Fruit fly (Drosophila melanogaster) whole organism, embryonic: ENCODE data around the gene TTLL15.

Source experiments
- C15 ChIP-seq: fragments of 200-800 bp; sonication (Bioruptor generic); IDR thresholded peaks from 3 replicates; pipeline ENCODE4 v1.3.6; 2022; ENCODE audit warnings: missing biosample characterization, missing genetic modification characterization
- CG10147 ChIP-seq: fragments of 200-800 bp; sonication (Bioruptor generic); optimal IDR thresholded peaks from 2 replicates; lab custom pipeline; 2019; ENCODE audit warnings: missing biosample characterization, mild to moderate bottlenecking, missing genetic modification characterization, moderate library complexity
- CG10209 ChIP-seq: fragments of 200-800 bp; sonication (Bioruptor generic); optimal IDR thresholded peaks from 3 replicates; lab custom pipeline; 2017; ENCODE audit warnings: missing biosample characterization, mild to moderate bottlenecking, missing genetic modification characterization, missing genetic modification reagents
- CG10321 ChIP-seq: fragments of 200-800 bp; sonication (Bioruptor generic); IDR thresholded peaks from 2 replicates; pipeline ENCODE4 v1.3.6; 2022; ENCODE audit warnings: missing biosample characterization, missing genetic modification characterization
- CG10543 ChIP-seq: fragments of 200-800 bp; sonication (Bioruptor generic); optimal IDR thresholded peaks from 3 replicates; lab custom pipeline; 2017; ENCODE audit warnings: missing biosample characterization, mild to moderate bottlenecking, missing genetic modification characterization, moderate library complexity
- CG11456 ChIP-seq: fragments of 200-800 bp; sonication (Bioruptor generic); IDR thresholded peaks from 3 replicates; pipeline ENCODE4 v1.3.6; 2022; ENCODE audit warnings: missing biosample characterization, missing genetic modification characterization
- CG13123 ChIP-seq: fragments of 200-800 bp; sonication (Bioruptor generic); optimal IDR thresholded peaks from 2 replicates; lab custom pipeline; 2016; ENCODE audit warnings: missing biosample characterization, missing genetic modification characterization
- CG15269 ChIP-seq: fragments of 200-800 bp; sonication (Bioruptor generic); optimal IDR thresholded peaks from 2 replicates; lab custom pipeline; 2018; ENCODE audit warnings: missing biosample characterization, mild to moderate bottlenecking, missing genetic modification characterization, moderate library complexity
- CG1529 ChIP-seq: fragments of 200-800 bp; sonication (Bioruptor generic); optimal IDR thresholded peaks from 3 replicates; lab custom pipeline; 2018; ENCODE audit warnings: missing biosample characterization, missing genetic modification characterization
- CG17186 ChIP-seq: fragments of 200-800 bp; sonication (Bioruptor generic); optimal IDR thresholded peaks from 3 replicates; lab custom pipeline; 2017; ENCODE audit warnings: missing biosample characterization, missing genetic modification reagents, missing genetic modification characterization
- CG17912 ChIP-seq: fragments of 200-800 bp; sonication (Bioruptor generic); optimal IDR thresholded peaks from 2 replicates; lab custom pipeline; 2018; ENCODE audit warnings: missing biosample characterization, mild to moderate bottlenecking, missing genetic modification characterization
- CG1792 ChIP-seq: fragments of 200-800 bp; sonication (Bioruptor generic); optimal IDR thresholded peaks from 2 replicates; lab custom pipeline; 2016; ENCODE audit warnings: missing biosample characterization, missing genetic modification characterization
- CG18764 ChIP-seq: fragments of 200-800 bp; sonication (Bioruptor generic); optimal IDR thresholded peaks from 3 replicates; lab custom pipeline; 2016; ENCODE audit warnings: missing biosample characterization, missing genetic modification characterization
- CG2129 ChIP-seq: fragments of 200-800 bp; sonication (Bioruptor generic); IDR thresholded peaks from 2 replicates; pipeline ENCODE4 v1.3.6; 2022; ENCODE audit warnings: missing biosample characterization, missing genetic modification characterization; ENCODE audit not compliant: partially characterized antibody
- CG2199 ChIP-seq: fragments of 200-800 bp; sonication (Bioruptor generic); IDR thresholded peaks from 3 replicates; pipeline ENCODE4 v1.3.6; 2022; ENCODE audit warnings: missing biosample characterization, missing genetic modification characterization
- CG3726 ChIP-seq: fragments of 200-800 bp; sonication (Bioruptor generic); IDR thresholded peaks from 3 replicates; pipeline ENCODE4, ENCODE4 v1.3.6; 2022; ENCODE audit warnings: missing biosample characterization, missing genetic modification characterization
- CG43689 ChIP-seq: fragments of 200-800 bp; sonication (Bioruptor generic); IDR thresholded peaks from 2 replicates; pipeline ENCODE4 v1.3.6; 2022; ENCODE audit warnings: missing biosample characterization, missing genetic modification characterization
- CG4424 ChIP-seq: fragments of 200-800 bp; sonication (Bioruptor generic); optimal IDR thresholded peaks from 3 replicates; lab custom pipeline; 2016; ENCODE audit warnings: missing biosample characterization, missing genetic modification characterization
- CG6175 ChIP-seq: fragments of 200-800 bp; sonication (Bioruptor generic); IDR thresholded peaks from 3 replicates; pipeline ENCODE4 v1.3.6; 2022; ENCODE audit warnings: missing biosample characterization, missing genetic modification characterization
- CG7372 ChIP-seq: fragments of 200-800 bp; sonication (Bioruptor generic); IDR thresholded peaks from 2 replicates; pipeline ENCODE4 v1.3.6; 2022; ENCODE audit warnings: missing biosample characterization, missing genetic modification characterization
- CG7839 ChIP-seq: fragments of 200-800 bp; sonication (Bioruptor generic); optimal IDR thresholded peaks from 3 replicates; lab custom pipeline; 2018; ENCODE audit warnings: missing biosample characterization, mild to moderate bottlenecking, missing genetic modification characterization, moderate library complexity
- D19A ChIP-seq: fragments of 200-800 bp; optimal IDR thresholded peaks from 3 replicates; lab custom pipeline; 2019; ENCODE audit warnings: missing biosample characterization, mild to moderate bottlenecking, missing genetic modification characterization, moderate library complexity
- Dbx ChIP-seq: fragments of 200-800 bp; sonication (Bioruptor generic); IDR thresholded peaks from 3 replicates; pipeline ENCODE4 v1.3.6; 2022; ENCODE audit warnings: missing biosample characterization, missing genetic modification characterization
- Deaf1 ChIP-seq: fragments of 200-800 bp; optimal IDR thresholded peaks from 3 replicates; lab custom pipeline; 2019; ENCODE audit warnings: missing biosample characterization, mild to moderate bottlenecking, missing genetic modification characterization, moderate library complexity
- Doc3 ChIP-seq: fragments of 200-800 bp; sonication (Bioruptor generic); IDR thresholded peaks from 3 replicates; pipeline ENCODE4 v1.3.6; 2022; ENCODE audit warnings: missing biosample characterization, missing genetic modification characterization; ENCODE audit not compliant: partially characterized antibody
- Eip74EF ChIP-seq, 2 experiments: fragments of 200-800 bp in 1 of 2; fragments of >200 bp in 1 of 2; sonication (Bioruptor generic) in 1 of 2; optimal IDR thresholded peaks; 2 replicates each; lab custom pipeline; 2017 to 2019; ENCODE audit warnings: missing biosample characterization in 2 of 2, missing genetic modification characterization in 2 of 2, mild to moderate bottlenecking in 1 of 2, moderate library complexity in 1 of 2
- Ets65A ChIP-seq: fragments of 200-800 bp; sonication (Bioruptor generic); peaks from one replicate; lab custom pipeline; 2016; ENCODE audit warnings: missing biosample characterization, missing genetic modification characterization
- H15 ChIP-seq: fragments of 200-800 bp; sonication (Bioruptor generic); IDR thresholded peaks from 3 replicates; pipeline ENCODE4 v1.3.6; 2022; ENCODE audit warnings: missing biosample characterization, missing genetic modification characterization
- Hmr ChIP-seq: fragments of 200-800 bp; sonication (Bioruptor generic); optimal IDR thresholded peaks from 3 replicates; lab custom pipeline; 2017; ENCODE audit warnings: mild to moderate bottlenecking, missing biosample characterization, missing genetic modification reagents, missing genetic modification characterization
- Hr39 ChIP-seq: fragments of >200 bp; optimal IDR thresholded peaks from 2 replicates; lab custom pipeline; 2017
- MESR4 ChIP-seq: fragments of 200-800 bp; sonication (Bioruptor generic); optimal IDR thresholded peaks from 2 replicates; lab custom pipeline; 2018; ENCODE audit warnings: missing biosample characterization, mild to moderate bottlenecking, missing genetic modification characterization, moderate library complexity
- PHDP ChIP-seq: fragments of 200-800 bp; sonication (Bioruptor generic); optimal IDR thresholded peaks from 3 replicates; lab custom pipeline; 2018; ENCODE audit warnings: missing biosample characterization, mild to moderate bottlenecking, missing genetic modification characterization, moderate library complexity
- al ChIP-seq: fragments of 200-800 bp; sonication (Bioruptor generic); IDR thresholded peaks from 2 replicates; pipeline ENCODE4 v1.3.6; 2022; ENCODE audit warnings: missing biosample characterization, missing genetic modification characterization
- chif ChIP-seq, 2 experiments: fragments of 200-800 bp; sonication (Bioruptor generic); optimal IDR thresholded peaks; 3 replicates each; lab custom pipeline; 2016; ENCODE audit warnings: missing biosample characterization in 2 of 2, missing genetic modification characterization in 2 of 2
- chinmo ChIP-seq: fragments of 200-800 bp; sonication (Bioruptor generic); IDR thresholded peaks from 4 replicates; pipeline ENCODE4 v1.3.6; 2022; ENCODE audit warnings: missing biosample characterization, missing genetic modification characterization; ENCODE audit not compliant: partially characterized antibody
- chm ChIP-seq: fragments of 200-800 bp; sonication (Bioruptor generic); IDR thresholded peaks from 2 replicates; pipeline ENCODE4 v1.3.6; 2022; ENCODE audit warnings: missing biosample characterization, missing genetic modification characterization
- ci ChIP-seq: fragments of 200-800 bp; sonication (Bioruptor generic); IDR thresholded peaks from 3 replicates; pipeline ENCODE4 v1.3.6; 2022; ENCODE audit warnings: missing biosample characterization, missing genetic modification characterization
- esg ChIP-seq: fragments of 200-800 bp; sonication (Bioruptor generic); conservative IDR thresholded peaks from 2 replicates; pipeline ENCODE4 v1.3.6; 2022; ENCODE audit warnings: missing biosample characterization, missing genetic modification characterization
- ewg ChIP-seq: fragments of 200-800 bp; sonication (Bioruptor generic); optimal IDR thresholded peaks from 3 replicates; lab custom pipeline; 2017; ENCODE audit warnings: mild to moderate bottlenecking, missing biosample characterization, missing genetic modification reagents, missing genetic modification characterization
- fd96Cb ChIP-seq: fragments of 200-800 bp; sonication (Bioruptor generic); optimal IDR thresholded peaks from 2 replicates; lab custom pipeline; 2018; ENCODE audit warnings: missing biosample characterization, mild to moderate bottlenecking, missing genetic modification characterization, moderate library complexity
- fru ChIP-seq: fragments of >200 bp; optimal IDR thresholded peaks from 2 replicates; lab custom pipeline; 2017
- maf-S ChIP-seq: fragments of 200-800 bp; sonication (Bioruptor generic); optimal IDR thresholded peaks from 2 replicates; lab custom pipeline; 2016; ENCODE audit warnings: missing biosample characterization, missing genetic modification characterization
- pan ChIP-seq, 4 experiments: fragments of >200 bp in 3 of 4; fragments of 200-800 bp in 1 of 4; sonication (Bioruptor generic) in 1 of 4; optimal IDR thresholded peaks in 3 of 4; IDR thresholded peaks in 1 of 4; 2 replicates each; pipeline versions ENCODE4 v1.3.6 to Lab custom; 2017 to 2022; ENCODE audit warnings: missing biosample characterization in 2 of 4, missing genetic modification characterization in 2 of 4, mixed read lengths in 1 of 4
- pros ChIP-seq: fragments of 200-800 bp; sonication (Bioruptor generic); optimal IDR thresholded peaks from 3 replicates; lab custom pipeline; 2019; ENCODE audit warnings: missing biosample characterization, mild to moderate bottlenecking, missing genetic modification characterization, moderate library complexity
- ro ChIP-seq: fragments of 200-800 bp; sonication (Bioruptor generic); IDR thresholded peaks from 2 replicates; pipeline ENCODE4 v1.3.6; 2022; ENCODE audit warnings: missing biosample characterization, missing genetic modification characterization
- sd ChIP-seq: fragments of 200-800 bp; sonication (Bioruptor generic); optimal IDR thresholded peaks from 3 replicates; lab custom pipeline; 2018; ENCODE audit warnings: missing biosample characterization, mild to moderate bottlenecking, missing genetic modification characterization, moderate library complexity
- shn ChIP-seq: fragments of 200-800 bp; sonication (Bioruptor generic); optimal IDR thresholded peaks from 3 replicates; lab custom pipeline; 2016; ENCODE audit warnings: missing biosample characterization, missing genetic modification characterization
- so ChIP-seq: fragments of 200-800 bp; sonication (Bioruptor generic); IDR thresholded peaks from 3 replicates; pipeline ENCODE4 v1.3.6; 2022; ENCODE audit warnings: missing biosample characterization, missing genetic modification characterization
- sr ChIP-seq: fragments of 200-800 bp; sonication (Bioruptor generic); IDR thresholded peaks from 3 replicates; pipeline ENCODE4 v1.3.6; 2022; ENCODE audit warnings: missing biosample characterization, missing genetic modification characterization
- zfh1 ChIP-seq: fragments of 200-800 bp; sonication (Bioruptor generic); IDR thresholded peaks from 3 replicates; pipeline ENCODE4 v1.3.6; 2022; ENCODE audit warnings: missing biosample characterization, missing genetic modification characterization

Gene TTLL15

DNA sequence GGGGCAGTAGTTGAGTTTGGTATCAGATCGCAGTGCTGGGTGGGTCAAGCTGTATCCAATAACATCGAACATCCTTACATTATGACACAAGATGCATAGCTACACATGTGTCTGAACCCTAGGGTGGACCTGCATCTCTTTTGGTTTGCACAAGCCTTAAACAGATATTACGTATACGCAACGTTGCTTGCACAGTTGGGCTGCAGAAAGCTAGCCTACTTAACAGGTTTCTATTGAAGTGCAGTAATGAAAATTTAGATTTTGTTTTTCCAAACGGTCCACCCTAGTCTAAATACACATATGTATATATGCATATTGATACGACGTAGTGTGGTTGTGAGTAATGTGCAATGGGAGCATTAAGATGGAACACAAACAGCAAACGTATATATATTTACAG is 39.8 kb upstream of the TTLL15 start (continued):
- no peak for TF ChIP-seq Doc3 (GFP tag; lab: Robert Waterston, UW)
- peak; percentile 45 for TF ChIP-seq PHDP
- no peak for TF ChIP-seq CG17186 (GFP tag; lab: Kevin White, UChicago)
- TF ChIP-seq CG4424: no peak
- no peak for TF ChIP-seq CG6175 (GFP tag; lab: Robert Waterston, UW)
- no peak for TF ChIP-seq CG13123 (GFP tag; lab: Kevin White, UChicago)
- peak; percentile 35; the same call in 1 of the 2 replicates for TF ChIP-seq CG7372 (GFP tag; lab: Robert Waterston, UW)
- TF ChIP-seq chif (GFP tag; optimal IDR thresholded peaks at IDR 0.05; lab: Kevin White, UChicago): no peak
- TF ChIP-seq pros (GFP tag; lab: Kevin White, UChicago): no peak
- TF ChIP-seq zfh1: no peak
- TF ChIP-seq Dbx (GFP tag; lab: Robert Waterston, UW): no peak
- no peak for TF ChIP-seq fd96Cb (tag; lab: Kevin White, UChicago)
- no peak for TF ChIP-seq CG10321 (GFP tag; lab: Robert Waterston, UW)
- TF ChIP-seq pan (optimal IDR thresholded peaks at IDR 0.05; lab: Kevin White, UChicago): no peak
- TF ChIP-seq pan (GFP tag; optimal IDR thresholded peaks at IDR 0.05 in 1 of 2, IDR thresholded peaks at IDR 0.05 in 1 of 2): peak in 1 of 2 experiments; percentile 16

DNA sequence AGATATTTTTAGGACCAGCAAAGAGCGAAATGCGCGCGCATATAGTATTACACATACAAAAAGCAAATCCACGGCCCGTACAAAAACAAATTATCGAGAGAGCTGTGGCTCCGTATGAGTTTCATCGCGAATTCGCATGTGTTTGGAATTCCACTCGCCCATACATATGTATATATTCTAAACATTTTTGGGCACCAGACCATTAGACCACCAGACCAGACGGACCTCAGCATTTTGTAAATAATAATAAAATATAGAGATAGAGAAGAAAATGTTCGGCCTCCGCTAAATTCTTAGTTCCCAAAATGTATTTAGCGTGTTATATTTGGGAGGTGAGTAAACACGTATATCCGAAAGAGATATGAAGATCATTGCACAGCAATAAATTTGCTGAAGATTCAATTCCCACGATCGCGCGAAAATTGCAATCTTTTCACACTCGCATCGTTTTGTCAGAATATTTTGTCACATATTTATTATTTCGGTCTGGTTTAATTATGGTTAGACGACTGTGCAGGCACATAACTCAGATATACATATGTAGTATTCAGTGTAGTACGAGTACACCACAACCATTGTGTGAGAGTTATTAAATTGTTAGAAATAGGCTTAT is 38.9 kb upstream of the TTLL15 start:
- TF ChIP-seq ci (GFP tag; lab: Robert Waterston, UW): no peak
- TF ChIP-seq CG11456: no peak
- no peak for TF ChIP-seq maf-S (GFP tag; lab: Kevin White, UChicago)
- TF ChIP-seq CG10147 (GFP tag; lab: Kevin White, UChicago): no peak
- TF ChIP-seq Ets65A (GFP tag; lab: Kevin White, UChicago): peak; percentile 86
- no peak for TF ChIP-seq chm (GFP tag; lab: Robert Waterston, UW)
- 0 out of 2 replicates have a peak, but pooled peaks have one; percentile 16 for TF ChIP-seq al (GFP tag; lab: Robert Waterston, UW)
- TF ChIP-seq CG18764: no peak
- TF ChIP-seq H15 (GFP tag; lab: Robert Waterston, UW): no peak
- TF ChIP-seq CG43689 (GFP tag; lab: Robert Waterston, UW): no peak
- no peak for TF ChIP-seq ro (GFP tag; lab: Robert Waterston, UW)
- TF ChIP-seq CG7839 (tag; lab: Kevin White, UChicago): no peak
- TF ChIP-seq sr (GFP tag; lab: Robert Waterston, UW): no peak
- TF ChIP-seq CG17912: no peak
- 0 out of 3 replicates have a peak, but pooled peaks have one; percentile 35 for TF ChIP-seq so (GFP tag; lab: Robert Waterston, UW)
- TF ChIP-seq shn (GFP tag; lab: Kevin White, UChicago): no peak
- no peak for TF ChIP-seq CG2129 (GFP tag; lab: Robert Waterston, UW)
- TF ChIP-seq CG1792: no peak
- TF ChIP-seq Eip74EF (GFP tag; optimal IDR thresholded peaks at IDR 0.05; lab: Kevin White, UChicago): no peak
- no peak for TF ChIP-seq Hmr (GFP tag; lab: Kevin White, UChicago)
- no peak for TF ChIP-seq fru (lab: Kevin White, UChicago)
- TF ChIP-seq MESR4 (GFP tag; lab: Kevin White, UChicago): no peak
- peak; percentile 54 for TF ChIP-seq D19A
- TF ChIP-seq chinmo (GFP tag; lab: Robert Waterston, UW): no peak
- no peak for TF ChIP-seq CG10543 (GFP tag; lab: Kevin White, UChicago)
- TF ChIP-seq CG1529 (GFP tag; lab: Kevin White, UChicago): no peak
- no peak for TF ChIP-seq CG17186 (GFP tag; lab: Kevin White, UChicago)
- TF ChIP-seq ewg (GFP tag; lab: Kevin White, UChicago): no peak
- TF ChIP-seq CG2199 (GFP tag; lab: Robert Waterston, UW): no peak
- no peak for TF ChIP-seq CG15269 (tag; lab: Kevin White, UChicago)
- no peak for TF ChIP-seq Deaf1 (tag; lab: Kevin White, UChicago)
- no peak for TF ChIP-seq CG10209 (GFP tag; lab: Kevin White, UChicago)
- TF ChIP-seq CG3726: no peak
- no peak for TF ChIP-seq Hr39 (lab: Kevin White, UChicago)
- peak; percentile 87 for TF ChIP-seq sd (tag; lab: Kevin White, UChicago)
- TF ChIP-seq C15 (GFP tag; lab: Robert Waterston, UW): 0 out of 3 replicates have a peak, but pooled peaks have one; percentile 6
- no peak for TF ChIP-seq esg
